Worm (Caenorhabditis elegans) whole organism, young adult: ENCODE results near the gene cest-6.

Experiments
- B0336.3 ChIP-seq: fragments of 200-800 bp; sonication (Bioruptor generic); IDR thresholded peaks from 2 replicates; pipeline ENCODE4 v1.3.6; 2022; ENCODE audit warnings: missing genetic modification characterization, missing compliant biosample characterization
- C06A6.2 ChIP-seq: fragments of 200-800 bp; sonication (Bioruptor generic); conservative IDR thresholded peaks from 2 replicates; pipeline ENCODE4 v1.3.6; 2022; ENCODE audit warnings: missing genetic modification characterization, missing compliant biosample characterization
- F10E7.11 ChIP-seq: sonication (generic microtip); optimal IDR thresholded peaks from 2 replicates; lab custom pipeline; 2017; ENCODE audit warnings: mild to moderate bottlenecking, missing genetic modification characterization, moderate library complexity, missing compliant biosample characterization
- F37B4.10 ChIP-seq: fragments of 200-800 bp; sonication (Bioruptor generic); IDR thresholded peaks from 2 replicates; pipeline ENCODE4 v1.3.6; 2022; ENCODE audit warnings: missing genetic modification characterization, missing compliant biosample characterization
- F55B11.4 ChIP-seq: sonication (generic microtip); optimal IDR thresholded peaks from 2 replicates; lab custom pipeline; 2016; ENCODE audit warnings: missing compliant biosample characterization, missing genetic modification characterization, borderline replicate concordance; ENCODE audit not compliant: insufficient read depth
- K11D2.4 ChIP-seq: fragments of 200-800 bp; sonication (Bioruptor generic); IDR thresholded peaks from 2 replicates; pipeline ENCODE4 v1.3.6; 2022; ENCODE audit warnings: missing genetic modification reagents, missing genetic modification characterization, missing compliant biosample characterization
- Y56A3A.18 ChIP-seq: fragments of 200-800 bp; sonication (Bioruptor generic); IDR thresholded peaks from 2 replicates; pipeline ENCODE4 v1.3.6; 2022; ENCODE audit warnings: missing genetic modification reagents, missing genetic modification characterization, missing compliant biosample characterization
- ZK185.1 ChIP-seq: sonication (generic microtip); optimal IDR thresholded peaks from 2 replicates; lab custom pipeline; 2016; ENCODE audit warnings: mild to moderate bottlenecking, missing genetic modification characterization, missing compliant biosample characterization; ENCODE audit not compliant: poor library complexity, severe bottlenecking
- attf-5 ChIP-seq: fragments of 200-800 bp; sonication (Bioruptor generic); optimal IDR thresholded peaks from 2 replicates; lab custom pipeline; 2018; ENCODE audit warnings: mild to moderate bottlenecking, missing genetic modification characterization, missing compliant biosample characterization
- ceh-27 ChIP-seq: fragments of 200-800 bp; sonication (Bioruptor generic); optimal IDR thresholded peaks from 2 replicates; lab custom pipeline; 2018; ENCODE audit warnings: mild to moderate bottlenecking, missing genetic modification characterization, moderate library complexity, missing compliant biosample characterization
- chd-7 ChIP-seq: sonication (generic microtip); optimal IDR thresholded peaks from 2 replicates; lab custom pipeline; 2016; ENCODE audit warnings: mild to moderate bottlenecking, missing genetic modification characterization, moderate library complexity, missing compliant biosample characterization
- egl-44 ChIP-seq: fragments of 200-800 bp; sonication (Bioruptor generic); IDR thresholded peaks from 2 replicates; pipeline ENCODE4 v1.3.6; 2022; ENCODE audit warnings: missing genetic modification reagents, missing genetic modification characterization, missing compliant biosample characterization
- lin-35 ChIP-seq, 3 experiments: fragments of 150-350 bp in 2 of 3; sonication (generic microtip) in 1 of 3; optimal IDR thresholded peaks; 2 replicates each; lab custom pipeline; 2014 to 2018; ENCODE audit warnings: missing biosample characterization in 3 of 3, missing genetic modification characterization in 3 of 3, missing genetic modification reagents in 3 of 3
- lsy-27 ChIP-seq: sonication (generic microtip); optimal IDR thresholded peaks from 2 replicates; lab custom pipeline; 2017; ENCODE audit warnings: missing genetic modification characterization, mild to moderate bottlenecking, missing compliant biosample characterization, antibody characterized with exemption, missing genotype, borderline replicate concordance; ENCODE audit not compliant: insufficient read depth
- nhr-120 ChIP-seq: fragments of 200-800 bp; sonication (Bioruptor generic); IDR thresholded peaks from 2 replicates; pipeline ENCODE4 v1.3.6; 2022; ENCODE audit warnings: missing genetic modification characterization, missing compliant biosample characterization
- sea-2 ChIP-seq: fragments of 200-800 bp; sonication (Bioruptor generic); IDR thresholded peaks from 2 replicates; pipeline ENCODE4 v1.3.6; 2022; ENCODE audit warnings: missing genetic modification characterization, missing compliant biosample characterization
- snpc-4 ChIP-seq, 5 experiments: fragments of 150-350 bp in 1 of 5; sonication (generic microtip) in 4 of 5; optimal IDR thresholded peaks; 2 replicates each; lab custom pipeline; 2014 to 2018; ENCODE audit warnings: missing genetic modification characterization in 5 of 5, missing biosample characterization in 3 of 5, antibody characterized with exemption in 2 of 5, mild to moderate bottlenecking in 2 of 5, missing compliant biosample characterization in 2 of 5, missing genotype in 2 of 5, moderate library complexity in 2 of 5, missing genetic modification reagents in 1 of 5
- ztf-26 ChIP-seq: sonication (generic microtip); optimal IDR thresholded peaks from 2 replicates; lab custom pipeline; 2017; ENCODE audit warnings: missing genetic modification characterization, missing compliant biosample characterization

The cest-6 gene

ce11 chrIV:6878912-6879554 is 49.3 kb downstream of the cest-6 start (continued):
- peak; percentile 59; the same call in 1 of the 2 replicates for TF ChIP-seq K11D2.4 (GFP tag; lab: Robert Waterston, UW)
- TF ChIP-seq lin-35 (GFP tag; optimal IDR thresholded peaks at IDR 0.05; lab: Kevin White, UChicago) = peak in 1 of 3 experiments; percentile 47
- no peak for TF ChIP-seq egl-44 (GFP tag; lab: Robert Waterston, UW)
- no peak for TF ChIP-seq B0336.3 (GFP tag; lab: Robert Waterston, UW)
- TF ChIP-seq C06A6.2 (GFP tag; lab: Robert Waterston, UW) = peak; percentile 40; the same call in 1 of the 2 replicates
- no peak for TF ChIP-seq sea-2 (GFP tag; lab: Robert Waterston, UW)
- TF ChIP-seq lsy-27 (tag; lab: Kevin White, UChicago) = no peak
- TF ChIP-seq attf-5 (GFP tag; lab: Kevin White, UChicago) = no peak
- TF ChIP-seq F37B4.10 = no peak
- TF ChIP-seq nhr-120 (GFP tag; lab: Robert Waterston, UW) = no peak
- peak; percentile 18 for TF ChIP-seq ZK185.1 (tag; lab: Kevin White, UChicago)
- TF ChIP-seq F55B11.4 (tag; lab: Kevin White, UChicago) = no peak
- no peak for TF ChIP-seq Y56A3A.18 (GFP tag; lab: Robert Waterston, UW)
- peak; percentile 8 for TF ChIP-seq chd-7 (tag; lab: Kevin White, UChicago)
- TF ChIP-seq F10E7.11 (tag; lab: Kevin White, UChicago) = no peak
- no peak for TF ChIP-seq ztf-26 (tag; lab: Kevin White, UChicago)
- no peak for TF ChIP-seq snpc-4 (GFP tag; optimal IDR thresholded peaks at IDR 0.05; lab: Kevin White, UChicago)
- peak in 1 of 4 experiments; percentile 31 for TF ChIP-seq snpc-4 (tag; optimal IDR thresholded peaks at IDR 0.05; lab: Kevin White, UChicago)
- TF ChIP-seq ceh-27 (GFP tag; lab: Kevin White, UChicago) = peak; percentile 53
